Worm (Caenorhabditis elegans): Measurements from ENCODE around the gene lact-8.

DNA sequence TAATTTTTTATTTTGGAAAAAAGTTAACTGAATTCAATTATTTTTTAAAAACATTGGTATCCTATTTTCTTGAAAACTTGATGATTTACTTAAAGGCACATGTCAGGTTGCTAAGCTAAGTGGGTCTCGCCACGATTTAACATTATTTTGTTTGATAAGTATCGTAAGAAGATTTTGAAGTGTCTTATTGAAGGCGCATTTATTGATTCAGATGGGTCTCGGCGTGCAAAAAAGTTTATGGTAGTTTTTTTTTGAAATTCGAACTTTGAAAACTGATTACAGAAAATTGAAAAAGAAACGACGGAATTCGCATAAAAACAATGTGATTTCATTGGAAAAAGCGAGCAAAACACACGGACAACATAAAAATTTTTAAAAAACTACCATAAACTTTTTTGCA is 10.4 kb downstream of the lact-8 start:
- TF ChIP-seq F13C5.2 (tag; optimal IDR thresholded peaks at IDR 0.05) (no peak), ama-1 (optimal IDR thresholded peaks at IDR 0.05) (no peak), ceh-13 (GFP tag; optimal IDR thresholded peaks at IDR 0.05) (no peak), hnd-1 (tag; optimal IDR thresholded peaks at IDR 0.05) (no peak), flt-1 (GFP tag; IDR thresholded peaks at IDR 0.05) (no peak), aly-1 (tag; optimal IDR thresholded peaks at IDR 0.05) (no peak), B0310.2 (tag; optimal IDR thresholded peaks at IDR 0.05) (no peak), tra-4 (tag; optimal IDR thresholded peaks at IDR 0.05) (no peak), hmg-4 (GFP tag; optimal IDR thresholded peaks at IDR 0.05) (no peak), ets-7 (tag; optimal IDR thresholded peaks at IDR 0.05) (no peak)

Data from whole organism, early embryonic.